Worm (Caenorhabditis elegans) whole organism, mixed stage, embryonic: Measurements from ENCODE around the gene ttbk-8.1.

ENCODE experiments used
- lin-13 ChIP-seq: fragments of 150-350 bp; optimal IDR thresholded peaks from 2 replicates; lab custom pipeline; 2014; ENCODE audit warnings: missing biosample characterization, missing genetic modification characterization
- nhr-28 ChIP-seq: fragments of 150-350 bp; optimal IDR thresholded peaks from 2 replicates; lab custom pipeline; 2014; ENCODE audit warnings: missing biosample characterization, missing genetic modification characterization
- unc-62 ChIP-seq: fragments of 150-350 bp; optimal IDR thresholded peaks from 2 replicates; lab custom pipeline; 2014; ENCODE audit warnings: missing biosample characterization, missing genetic modification reagents, missing genetic modification characterization

- TF ChIP-seq nhr-28 (tag; lab: Kevin White, UChicago) (no peak), unc-62 (GFP tag; lab: Kevin White, UChicago) (no peak), lin-13 (tag; lab: Kevin White, UChicago) (no peak)
Measured at ce11 chrIV:13513010-13513409, 40.9 kb downstream of the ttbk-8.1 start.
